Fruit fly (Drosophila melanogaster): ENCODE data around the gene CG34251.

DNA sequence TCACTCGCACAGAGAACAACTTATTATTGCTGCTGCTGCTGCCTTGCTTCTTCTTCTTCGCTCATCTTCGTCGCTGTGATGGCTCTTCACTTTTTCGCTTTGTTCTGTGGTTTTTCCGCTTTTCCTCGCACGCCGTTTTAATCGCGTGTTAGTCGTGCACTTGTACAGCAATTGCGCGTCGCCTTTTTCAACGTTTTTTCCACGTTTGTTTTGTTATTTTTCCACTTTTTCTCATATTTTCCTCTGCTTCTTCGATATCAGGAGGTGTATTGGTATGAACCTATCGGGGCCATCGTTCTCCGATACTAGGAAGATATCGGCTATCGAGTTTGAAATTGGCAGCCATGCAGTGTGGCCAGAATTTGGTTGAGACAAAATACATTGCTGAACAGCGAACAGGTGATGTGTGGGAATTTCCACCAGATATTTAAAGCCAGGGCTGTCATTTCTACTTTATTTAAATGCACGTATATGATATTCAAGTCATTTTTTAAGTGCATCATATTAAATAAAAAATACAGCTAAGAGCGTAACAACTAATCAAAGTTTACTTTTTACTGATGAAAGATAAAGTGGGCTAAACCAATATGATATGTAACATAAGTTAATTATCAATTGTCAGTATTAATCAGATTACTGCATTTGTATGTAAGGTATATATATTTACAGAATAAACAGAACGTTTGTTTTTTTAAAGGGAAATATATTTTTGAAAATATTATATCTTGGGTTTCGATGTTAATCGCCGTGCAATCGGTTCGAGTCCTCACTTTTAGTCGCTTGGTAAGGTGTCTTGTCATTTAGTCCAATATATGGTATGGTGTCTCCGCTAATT, 2.3 kb upstream of the CG34251 start, which contains the start of gene Crtc:
- TF ChIP-seq CG14711 (tag; optimal IDR thresholded peaks at IDR 0.05), result peak; percentile 76
- peak; percentile 60 for TF ChIP-seq bab1 (GFP tag; optimal IDR thresholded peaks at IDR 0.05)
- peak; percentile 18 for TF ChIP-seq Hr96 (GFP tag; optimal IDR thresholded peaks at IDR 0.05)
- peak; percentile 11 for TF ChIP-seq Mnt (GFP tag; optimal IDR thresholded peaks at IDR 0.05)
- peak; percentile 24 for TF ChIP-seq ovo (GFP tag; optimal IDR thresholded peaks at IDR 0.05)
- TF ChIP-seq cic (GFP tag; optimal IDR thresholded peaks at IDR 0.05), result no peak
- peak; percentile 2 for TF ChIP-seq CG12768 (GFP tag; optimal IDR thresholded peaks at IDR 0.05)
- TF ChIP-seq cnc (optimal IDR thresholded peaks at IDR 0.05), result no peak
- peak; percentile 25 for TF ChIP-seq Clk (GFP tag; optimal IDR thresholded peaks at IDR 0.05)
- TF ChIP-seq CG5204 (GFP tag; optimal IDR thresholded peaks at IDR 0.05), result no peak
- TF ChIP-seq CG11617 (GFP tag; optimal IDR thresholded peaks at IDR 0.05), result no peak
- TF ChIP-seq CG33017 (tag; optimal IDR thresholded peaks at IDR 0.05), result no peak
- no peak for TF ChIP-seq Crg-1 (GFP tag; optimal IDR thresholded peaks at IDR 0.05)
